Worm (Caenorhabditis elegans): ENCODE results near the gene srw-17.

DNA sequence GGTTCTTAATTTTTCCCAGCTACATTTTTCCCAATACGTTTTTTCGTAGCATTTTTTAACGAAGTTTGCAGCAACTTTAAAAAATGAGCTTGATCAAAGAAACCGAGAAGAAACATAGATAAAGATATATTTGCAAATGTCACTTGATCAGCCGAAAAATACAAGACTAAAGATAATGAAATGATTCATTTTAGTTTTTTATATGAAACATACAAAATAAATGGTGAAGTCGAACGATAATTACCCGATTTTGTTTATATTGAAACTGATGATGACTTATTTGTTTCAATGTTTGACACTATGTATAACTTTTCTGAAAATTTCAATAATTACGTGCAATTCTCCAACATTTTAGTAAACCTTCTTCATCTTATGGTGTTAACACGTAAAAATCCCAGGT is 8.5 kb downstream of the srw-17 start, which contains the start of gene srw-22:
- TF ChIP-seq nfya-1 (tag; optimal IDR thresholded peaks at IDR 0.05): no peak
- no peak for TF ChIP-seq pha-4 (tag; optimal IDR thresholded peaks at IDR 0.05)
- no peak for TF ChIP-seq fkh-6 (tag; optimal IDR thresholded peaks at IDR 0.05)
- no peak for TF ChIP-seq unc-42 (tag; optimal IDR thresholded peaks at IDR 0.05)
- no peak for TF ChIP-seq ahr-1 (tag; optimal IDR thresholded peaks at IDR 0.05)
- TF ChIP-seq rnt-1 (tag; optimal IDR thresholded peaks at IDR 0.05): no peak
- TF ChIP-seq hlh-30 (tag; optimal IDR thresholded peaks at IDR 0.05; ENCODE audit: insufficient read depth): no peak
- no peak for TF ChIP-seq sox-2 (GFP tag; IDR thresholded peaks at IDR 0.05)
- no peak for TF ChIP-seq mec-3 (tag; optimal IDR thresholded peaks at IDR 0.05; ENCODE audit: borderline replicate concordance)
- no peak for TF ChIP-seq ama-1 (optimal IDR thresholded peaks at IDR 0.05)
- no peak for TF ChIP-seq ceh-34 (tag; optimal IDR thresholded peaks at IDR 0.05)
- TF ChIP-seq ref-2 (tag; optimal IDR thresholded peaks at IDR 0.05): no peak
- no peak for TF ChIP-seq ceh-48 (tag; optimal IDR thresholded peaks at IDR 0.05)
- TF ChIP-seq fax-1 (tag; optimal IDR thresholded peaks at IDR 0.05): no peak

Measured in whole organism, late embryonic.